Fruit fly (Drosophila melanogaster) whole organism, embryonic: ENCODE data around the gene pasi2.

Experiments used
- CG30431 ChIP-seq: fragments of 200-800 bp; sonication (Bioruptor generic); optimal IDR thresholded peaks from 2 replicates; lab custom pipeline; 2017; ENCODE audit warnings: missing biosample characterization, missing genetic modification characterization
- CG32767 ChIP-seq: fragments of 200-800 bp; sonication (Bioruptor generic); IDR thresholded peaks from 2 replicates; pipeline ENCODE4 v1.3.6; 2022; ENCODE audit warnings: missing biosample characterization, missing genetic modification characterization
- CG5953 ChIP-seq: fragments of 200-800 bp; sonication (Bioruptor generic); IDR thresholded peaks from 2 replicates; pipeline ENCODE4 v1.3.6; 2022; ENCODE audit warnings: missing biosample characterization, missing genetic modification characterization
- CG6813 ChIP-seq: fragments of 200-800 bp; sonication (Bioruptor generic); optimal IDR thresholded peaks from 2 replicates; lab custom pipeline; 2017; ENCODE audit warnings: missing biosample characterization, missing genetic modification characterization, mild to moderate bottlenecking, moderate library complexity, missing genetic modification reagents
- Dfd ChIP-seq, 2 experiments: fragments of >200 bp; optimal IDR thresholded peaks; 2 replicates each; lab custom pipeline; 2017; ENCODE audit warnings: missing biosample characterization in 2 of 2, missing genetic modification characterization in 2 of 2
- Dip3 ChIP-seq: fragments of 200-800 bp; sonication (Bioruptor generic); optimal IDR thresholded peaks from 3 replicates; lab custom pipeline; 2016; ENCODE audit warnings: missing biosample characterization, missing genetic modification characterization
- Gug ChIP-seq: fragments of 200-800 bp; sonication (Bioruptor generic); IDR thresholded peaks from 4 replicates; pipeline ENCODE4 v1.3.6; 2022; ENCODE audit warnings: missing biosample characterization, missing genetic modification characterization
- Hr39 ChIP-seq: fragments of >200 bp; optimal IDR thresholded peaks from 2 replicates; lab custom pipeline; 2017
- Lpt ChIP-seq: fragments of >200 bp; optimal IDR thresholded peaks from 2 replicates; lab custom pipeline; 2018; ENCODE audit warnings: missing biosample characterization, missing genetic modification characterization
- NfI ChIP-seq: fragments of 200-800 bp; sonication (Bioruptor generic); optimal IDR thresholded peaks from 3 replicates; lab custom pipeline; 2018; ENCODE audit warnings: missing biosample characterization, mild to moderate bottlenecking, missing genetic modification characterization, moderate library complexity
- emc ChIP-seq: fragments of 200-800 bp; sonication (Bioruptor generic); optimal IDR thresholded peaks from 2 replicates; lab custom pipeline; 2016; ENCODE audit warnings: missing biosample characterization, missing genetic modification characterization
- otp ChIP-seq: fragments of 200-800 bp; sonication (Bioruptor generic); IDR thresholded peaks from 3 replicates; pipeline ENCODE4, ENCODE4 v1.3.6; 2022; ENCODE audit warnings: missing biosample characterization, missing genetic modification characterization
- psq ChIP-seq: fragments of 200-800 bp; sonication (Bioruptor generic); optimal IDR thresholded peaks from 2 replicates; lab custom pipeline; 2017; ENCODE audit warnings: missing biosample characterization, missing genetic modification characterization
- trem ChIP-seq: fragments of 200-800 bp; optimal IDR thresholded peaks from 3 replicates; lab custom pipeline; 2019; ENCODE audit warnings: missing biosample characterization, mild to moderate bottlenecking, missing genetic modification characterization, moderate library complexity

DNA sequence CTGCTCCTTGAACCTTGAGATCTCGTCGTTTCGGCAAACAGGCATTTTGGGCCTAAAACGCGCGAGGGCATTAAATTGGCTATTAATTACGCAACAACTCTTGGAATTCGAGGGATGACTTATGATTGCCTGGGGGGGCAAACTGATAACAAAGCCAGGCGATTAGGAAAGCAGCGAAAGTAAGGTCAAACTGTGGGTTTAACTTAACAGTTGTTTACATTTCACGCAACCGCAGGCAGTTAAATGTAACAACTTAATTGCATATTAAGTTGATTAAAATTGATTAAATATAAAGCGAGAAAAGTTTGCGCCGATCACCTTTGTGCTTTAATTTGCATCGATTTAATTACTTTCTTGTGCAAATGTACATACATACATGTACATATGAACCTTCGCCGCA lies 47.3 kb upstream of the pasi2 start:
- TF ChIP-seq trem (tag; lab: Kevin White, UChicago): no peak
- no peak for TF ChIP-seq Dip3 (GFP tag; lab: Kevin White, UChicago)
- no peak for TF ChIP-seq CG30431 (GFP tag; lab: Kevin White, UChicago)
- no peak for TF ChIP-seq Hr39 (lab: Kevin White, UChicago)
- TF ChIP-seq otp: no peak
- no peak for TF ChIP-seq CG5953 (GFP tag; lab: Robert Waterston, UW)
- no peak for TF ChIP-seq Dfd (GFP tag; optimal IDR thresholded peaks at IDR 0.05; lab: Kevin White, UChicago)
- TF ChIP-seq emc (GFP tag; lab: Kevin White, UChicago): no peak
- no peak for TF ChIP-seq Gug (GFP tag; lab: Robert Waterston, UW)
- no peak for TF ChIP-seq Lpt (GFP tag; lab: Kevin White, UChicago)
- no peak for TF ChIP-seq NfI (GFP tag; lab: Kevin White, UChicago)
- TF ChIP-seq CG6813 (GFP tag; lab: Kevin White, UChicago): no peak
- TF ChIP-seq CG32767 (GFP tag; lab: Robert Waterston, UW): no peak
- TF ChIP-seq psq (GFP tag; lab: Kevin White, UChicago): no peak
